Fruit fly (Drosophila melanogaster) whole organism, embryonic: ENCODE measurements around the gene Chd1.

ENCODE experiments used
- Bteb2 ChIP-seq: fragments of 200-800 bp; sonication (Bioruptor generic); optimal IDR thresholded peaks from 2 replicates; lab custom pipeline; 2016; ENCODE audit warnings: missing biosample characterization, missing genetic modification characterization
- CG10267 ChIP-seq: fragments of 200-800 bp; sonication (Bioruptor generic); optimal IDR thresholded peaks from 2 replicates; lab custom pipeline; 2018; ENCODE audit warnings: missing biosample characterization, mild to moderate bottlenecking, missing genetic modification characterization, moderate library complexity
- CG11093 ChIP-seq: fragments of 200-800 bp; sonication (Bioruptor generic); IDR thresholded peaks from 3 replicates; pipeline ENCODE4 v1.3.6; 2022; ENCODE audit warnings: missing biosample characterization, missing genetic modification characterization
- CG12071 ChIP-seq: fragments of 200-800 bp; sonication (Bioruptor generic); optimal IDR thresholded peaks from 3 replicates; lab custom pipeline; 2018; ENCODE audit warnings: missing biosample characterization, mild to moderate bottlenecking, missing genetic modification characterization
- CG12155 ChIP-seq: fragments of 200-800 bp; sonication (Bioruptor generic); optimal IDR thresholded peaks from 3 replicates; lab custom pipeline; 2016; ENCODE audit warnings: missing biosample characterization, missing genetic modification characterization
- CG12659 ChIP-seq: fragments of 200-800 bp; sonication (Bioruptor generic); optimal IDR thresholded peaks from 3 replicates; lab custom pipeline; 2017; ENCODE audit warnings: mild to moderate bottlenecking, missing biosample characterization, missing genetic modification reagents, missing genetic modification characterization
- CG12942 ChIP-seq: fragments of 200-800 bp; sonication (Bioruptor generic); optimal IDR thresholded peaks from 3 replicates; lab custom pipeline; 2016; ENCODE audit warnings: missing biosample characterization, missing genetic modification characterization
- CG13624 ChIP-seq: fragments of 200-800 bp; sonication (Bioruptor generic); optimal IDR thresholded peaks from 2 replicates; lab custom pipeline; 2016; ENCODE audit warnings: missing biosample characterization, missing genetic modification characterization
- CG15479 ChIP-seq: fragments of 200-800 bp; sonication (Bioruptor generic); optimal IDR thresholded peaks from 3 replicates; lab custom pipeline; 2019; ENCODE audit warnings: missing biosample characterization, mild to moderate bottlenecking, missing genetic modification characterization, moderate library complexity
- CG17328 ChIP-seq: fragments of 200-800 bp; sonication (Bioruptor generic); IDR thresholded peaks from 2 replicates; pipeline ENCODE4 v1.3.6; 2022; ENCODE audit warnings: missing biosample characterization, missing genetic modification characterization
- CG17568 ChIP-seq: fragments of 200-800 bp; sonication (Bioruptor generic); optimal IDR thresholded peaks from 2 replicates; lab custom pipeline; 2018; ENCODE audit warnings: missing biosample characterization, mild to moderate bottlenecking, missing genetic modification characterization, moderate library complexity
- CG18764 ChIP-seq: fragments of 200-800 bp; sonication (Bioruptor generic); optimal IDR thresholded peaks from 3 replicates; lab custom pipeline; 2016; ENCODE audit warnings: missing biosample characterization, missing genetic modification characterization
- CG2202 ChIP-seq: fragments of 200-800 bp; sonication (Bioruptor generic); optimal IDR thresholded peaks from 2 replicates; lab custom pipeline; 2018; ENCODE audit warnings: missing biosample characterization, mild to moderate bottlenecking, missing genetic modification characterization
- CG2678 ChIP-seq: fragments of 200-800 bp; sonication (Bioruptor generic); optimal IDR thresholded peaks from 3 replicates; lab custom pipeline; 2019; ENCODE audit warnings: missing biosample characterization, mild to moderate bottlenecking, missing genetic modification characterization, moderate library complexity
- CG2875 ChIP-seq: fragments of 200-800 bp; sonication (Bioruptor generic); optimal IDR thresholded peaks from 2 replicates; lab custom pipeline; 2017; ENCODE audit warnings: missing biosample characterization, mild to moderate bottlenecking, missing genetic modification characterization, missing genetic modification reagents
- CG30020 ChIP-seq: fragments of 200-800 bp; optimal IDR thresholded peaks from 2 replicates; lab custom pipeline; 2019; ENCODE audit warnings: missing biosample characterization, mild to moderate bottlenecking, missing genetic modification characterization, moderate library complexity
- CG4282 ChIP-seq: fragments of 200-800 bp; sonication (Bioruptor generic); optimal IDR thresholded peaks from 2 replicates; lab custom pipeline; 2016; ENCODE audit warnings: missing biosample characterization, missing genetic modification characterization
- CG4328 ChIP-seq: fragments of 200-800 bp; sonication (Bioruptor generic); optimal IDR thresholded peaks from 3 replicates; lab custom pipeline; 2017; ENCODE audit warnings: missing biosample characterization, missing genetic modification reagents, missing genetic modification characterization
- CG4854 ChIP-seq: fragments of 200-800 bp; sonication (Bioruptor generic); optimal IDR thresholded peaks from 2 replicates; lab custom pipeline; 2016; ENCODE audit warnings: missing biosample characterization, missing genetic modification characterization, inconsistent platforms
- CG5953 ChIP-seq: fragments of 200-800 bp; sonication (Bioruptor generic); IDR thresholded peaks from 2 replicates; pipeline ENCODE4 v1.3.6; 2022; ENCODE audit warnings: missing biosample characterization, missing genetic modification characterization
- CG6654 ChIP-seq: fragments of 200-800 bp; sonication (Bioruptor generic); optimal IDR thresholded peaks from 2 replicates; lab custom pipeline; 2017; ENCODE audit warnings: missing biosample characterization, mild to moderate bottlenecking, missing genetic modification characterization
- Camta ChIP-seq: fragments of 200-800 bp; sonication (Bioruptor generic); optimal IDR thresholded peaks from 2 replicates; lab custom pipeline; 2016; ENCODE audit warnings: missing biosample characterization, missing genetic modification characterization
- Dip3 ChIP-seq: fragments of 200-800 bp; sonication (Bioruptor generic); optimal IDR thresholded peaks from 3 replicates; lab custom pipeline; 2016; ENCODE audit warnings: missing biosample characterization, missing genetic modification characterization
- Fer2 ChIP-seq: fragments of 200-800 bp; sonication (Bioruptor generic); optimal IDR thresholded peaks from 2 replicates; lab custom pipeline; 2018; ENCODE audit warnings: missing biosample characterization, mild to moderate bottlenecking, missing genetic modification characterization, moderate library complexity
- H15 ChIP-seq: fragments of 200-800 bp; sonication (Bioruptor generic); IDR thresholded peaks from 3 replicates; pipeline ENCODE4 v1.3.6; 2022; ENCODE audit warnings: missing biosample characterization, missing genetic modification characterization
- HmgD ChIP-seq: fragments of 200-800 bp; sonication (Bioruptor generic); optimal IDR thresholded peaks from 3 replicates; lab custom pipeline; 2016; ENCODE audit warnings: missing biosample characterization, missing genetic modification characterization
- Hsf ChIP-seq: fragments of 200-800 bp; sonication (Bioruptor generic); optimal IDR thresholded peaks from 3 replicates; lab custom pipeline; 2016; ENCODE audit warnings: missing biosample characterization, missing genetic modification characterization
- Jarid2 ChIP-seq: fragments of 200-800 bp; sonication (Bioruptor generic); optimal IDR thresholded peaks from 3 replicates; lab custom pipeline; 2017; ENCODE audit warnings: mild to moderate bottlenecking, missing biosample characterization, missing genetic modification reagents, missing genetic modification characterization
- Side ChIP-seq: fragments of 200-800 bp; sonication (Bioruptor generic); optimal IDR thresholded peaks from 2 replicates; lab custom pipeline; 2016; ENCODE audit warnings: missing biosample characterization, missing genetic modification characterization
- Sox102F ChIP-seq: fragments of 200-800 bp; sonication (Bioruptor generic); optimal IDR thresholded peaks from 2 replicates; lab custom pipeline; 2018; ENCODE audit warnings: missing biosample characterization, mild to moderate bottlenecking, missing genetic modification characterization, moderate library complexity
- TFAM ChIP-seq: fragments of 200-800 bp; sonication (Bioruptor generic); optimal IDR thresholded peaks from 2 replicates; lab custom pipeline; 2017; ENCODE audit warnings: missing biosample characterization, missing genetic modification characterization, inconsistent platforms
- Usf ChIP-seq: fragments of 200-800 bp; sonication (Bioruptor generic); optimal IDR thresholded peaks from 2 replicates; lab custom pipeline; 2017; ENCODE audit warnings: missing genotype, missing biosample characterization, missing genetic modification characterization
- al ChIP-seq: fragments of 200-800 bp; sonication (Bioruptor generic); IDR thresholded peaks from 2 replicates; pipeline ENCODE4 v1.3.6; 2022; ENCODE audit warnings: missing biosample characterization, missing genetic modification characterization
- amos ChIP-seq: fragments of 200-800 bp; sonication (Bioruptor generic); IDR thresholded peaks from 2 replicates; pipeline ENCODE4 v1.3.6; 2022; ENCODE audit warnings: missing biosample characterization, missing genetic modification characterization; ENCODE audit not compliant: partially characterized antibody
- ase ChIP-seq: fragments of 200-800 bp; sonication (Bioruptor generic); IDR thresholded peaks from 3 replicates; pipeline ENCODE4 v1.3.6; 2022; ENCODE audit warnings: missing biosample characterization, missing genetic modification characterization
- bcd ChIP-seq: fragments of 200-800 bp; sonication (Bioruptor generic); optimal IDR thresholded peaks from 2 replicates; lab custom pipeline; 2017; ENCODE audit warnings: missing biosample characterization, mild to moderate bottlenecking, missing genetic modification characterization
- cas ChIP-seq: fragments of 200-800 bp; sonication (Bioruptor generic); IDR thresholded peaks from 2 replicates; pipeline ENCODE4 v1.3.6; 2022; ENCODE audit warnings: missing biosample characterization, missing genetic modification characterization
- chinmo ChIP-seq: fragments of 200-800 bp; sonication (Bioruptor generic); IDR thresholded peaks from 4 replicates; pipeline ENCODE4 v1.3.6; 2022; ENCODE audit warnings: missing biosample characterization, missing genetic modification characterization; ENCODE audit not compliant: partially characterized antibody
- ci ChIP-seq: fragments of 200-800 bp; sonication (Bioruptor generic); IDR thresholded peaks from 3 replicates; pipeline ENCODE4 v1.3.6; 2022; ENCODE audit warnings: missing biosample characterization, missing genetic modification characterization
- dati ChIP-seq: fragments of 200-800 bp; sonication (Bioruptor generic); IDR thresholded peaks from 2 replicates; pipeline ENCODE4 v1.3.6; 2022; ENCODE audit warnings: missing biosample characterization, missing genetic modification characterization
- fd96Cb ChIP-seq: fragments of 200-800 bp; sonication (Bioruptor generic); optimal IDR thresholded peaks from 2 replicates; lab custom pipeline; 2018; ENCODE audit warnings: missing biosample characterization, mild to moderate bottlenecking, missing genetic modification characterization, moderate library complexity
- fru ChIP-seq: fragments of >200 bp; optimal IDR thresholded peaks from 2 replicates; lab custom pipeline; 2017
- jigr1 ChIP-seq: fragments of 200-800 bp; sonication (Bioruptor generic); IDR thresholded peaks from 3 replicates; pipeline ENCODE4 v1.3.6; 2022; ENCODE audit warnings: missing biosample characterization, missing genetic modification characterization
- jumu ChIP-seq: fragments of 200-800 bp; sonication (Bioruptor generic); optimal IDR thresholded peaks from 3 replicates; lab custom pipeline; 2016; ENCODE audit warnings: missing biosample characterization, missing genetic modification characterization
- kah ChIP-seq: fragments of 200-800 bp; sonication (Bioruptor generic); optimal IDR thresholded peaks from 2 replicates; lab custom pipeline; 2018; ENCODE audit warnings: missing biosample characterization, mild to moderate bottlenecking, missing genetic modification characterization
- mld ChIP-seq: fragments of 200-800 bp; sonication (Bioruptor generic); IDR thresholded peaks from 3 replicates; pipeline ENCODE4 v1.3.6; 2022; ENCODE audit warnings: missing biosample characterization, missing genetic modification characterization; ENCODE audit not compliant: partially characterized antibody
- salm ChIP-seq: fragments of 200-800 bp; sonication (Bioruptor generic); optimal IDR thresholded peaks from 2 replicates; lab custom pipeline; 2018; ENCODE audit warnings: missing biosample characterization, mild to moderate bottlenecking, missing genetic modification characterization
- sna ChIP-seq: fragments of 200-800 bp; sonication (Bioruptor generic); IDR thresholded peaks from 2 replicates; pipeline ENCODE4 v1.3.6; 2022; ENCODE audit warnings: missing biosample characterization, missing genetic modification characterization; ENCODE audit not compliant: partially characterized antibody
- tap ChIP-seq: fragments of 200-800 bp; optimal IDR thresholded peaks from 3 replicates; lab custom pipeline; 2019; ENCODE audit warnings: missing biosample characterization, mild to moderate bottlenecking, missing genetic modification characterization, moderate library complexity
- tio ChIP-seq: fragments of 200-800 bp; sonication (Bioruptor generic); optimal IDR thresholded peaks from 2 replicates; lab custom pipeline; 2017; ENCODE audit warnings: missing biosample characterization, missing genetic modification characterization, inconsistent platforms
- toy ChIP-seq: fragments of 200-800 bp; sonication (Bioruptor generic); IDR thresholded peaks from 2 replicates; pipeline ENCODE4 v1.3.6; 2022; ENCODE audit warnings: missing biosample characterization, missing genetic modification characterization

The Chd1 gene

DNA sequence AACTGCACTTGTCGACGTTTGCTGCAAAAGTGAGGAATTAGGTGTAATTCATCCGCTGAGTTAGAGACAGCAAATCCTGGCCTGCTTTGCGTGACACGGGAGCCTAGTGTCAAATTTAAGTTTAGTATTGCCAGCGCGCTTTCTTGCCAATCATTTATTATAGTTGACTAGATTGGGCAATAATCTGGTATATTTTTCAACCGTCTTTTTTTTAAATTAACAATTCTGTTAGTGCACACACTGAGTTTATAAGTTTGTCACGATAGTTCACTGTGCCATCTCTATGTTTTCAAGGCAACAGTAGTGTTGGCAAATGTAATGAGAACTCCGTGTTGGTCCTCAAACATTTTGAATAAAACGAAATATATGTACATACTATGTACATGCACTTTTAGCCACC, 10.7 kb downstream of the Chd1 start, which contains the start of the genes CG9641 and CG3165 (continued):
- TF ChIP-seq CG2875 (GFP tag; lab: Kevin White, UChicago) (peak; percentile 33), sna (GFP tag; lab: Robert Waterston, UW) (peak; percentile 99), H15 (GFP tag; lab: Robert Waterston, UW) (peak; percentile 74; the same call in 2 of the 3 replicates), CG12942 (GFP tag; lab: Kevin White, UChicago) (peak; percentile 85), CG11093 (GFP tag; lab: Robert Waterston, UW) (peak; percentile 73; the same call in 1 of the 3 replicates), fd96Cb (peak; percentile 74), mld (GFP tag; lab: Robert Waterston, UW) (peak; percentile 85; the same call in 2 of the 3 replicates), CG12659 (peak; percentile 89), CG4282 (GFP tag; lab: Kevin White, UChicago) (peak; percentile 82), CG12071 (GFP tag; lab: Kevin White, UChicago) (peak; percentile 29), TFAM (GFP tag; lab: Kevin White, UChicago) (no peak), tap (tag; lab: Kevin White, UChicago) (no peak), CG15479 (GFP tag; lab: Kevin White, UChicago) (no peak), jigr1 (peak; percentile 79; the same call in 2 of the 3 replicates), Hsf (GFP tag; lab: Kevin White, UChicago) (peak; percentile 91), Sox102F (GFP tag; lab: Kevin White, UChicago) (no peak), CG13624 (peak; percentile 92), amos (GFP tag; lab: Robert Waterston, UW) (peak; percentile 88), HmgD (GFP tag; lab: Kevin White, UChicago) (peak; percentile 72), CG2678 (no peak), CG17568 (no peak), CG18764 (peak; percentile 83), jumu (peak; percentile 90), toy (no peak), CG4854 (peak; percentile 78), ci (peak; percentile 80), Fer2 (tag; lab: Kevin White, UChicago) (peak; percentile 70), tio (GFP tag; lab: Kevin White, UChicago) (no peak), CG6654 (GFP tag; lab: Kevin White, UChicago) (no peak), kah (GFP tag; lab: Kevin White, UChicago) (peak; percentile 68), CG30020 (tag; lab: Kevin White, UChicago) (peak; percentile 79), Jarid2 (no peak), CG5953 (GFP tag; lab: Robert Waterston, UW) (peak; percentile 56), Usf (GFP tag; lab: Kevin White, UChicago) (peak; percentile 49), CG2202 (tag; lab: Kevin White, UChicago) (peak; percentile 61), bcd (GFP tag; lab: Kevin White, UChicago) (peak; percentile 80), CG10267 (peak; percentile 99), Side (GFP tag; lab: Kevin White, UChicago) (peak; percentile 90), al (GFP tag; lab: Robert Waterston, UW) (peak; percentile 74), CG4328 (GFP tag; lab: Kevin White, UChicago) (peak; percentile 60), fru (no peak), dati (GFP tag; lab: Robert Waterston, UW) (no peak), cas (GFP tag; lab: Robert Waterston, UW) (peak; percentile 63), CG17328 (GFP tag; lab: Robert Waterston, UW) (peak; percentile 71), Dip3 (GFP tag; lab: Kevin White, UChicago) (peak; percentile 88), salm (tag; lab: Kevin White, UChicago) (peak; percentile 21), Camta (peak; percentile 86), CG12155 (GFP tag; lab: Kevin White, UChicago) (peak; percentile 86), chinmo (GFP tag; lab: Robert Waterston, UW) (peak; percentile 76; the same call in 1 of the 4 replicates), ase (GFP tag; lab: Robert Waterston, UW) (peak; percentile 69), Bteb2 (GFP tag; lab: Kevin White, UChicago) (peak; percentile 85)
